Worm (Caenorhabditis elegans): ENCODE results near the gene F42H10.6.
A peak's percentile ranks its signal among the peaks of the same experiment; 100 is the strongest.

F42H10.6 gene

DNA sequence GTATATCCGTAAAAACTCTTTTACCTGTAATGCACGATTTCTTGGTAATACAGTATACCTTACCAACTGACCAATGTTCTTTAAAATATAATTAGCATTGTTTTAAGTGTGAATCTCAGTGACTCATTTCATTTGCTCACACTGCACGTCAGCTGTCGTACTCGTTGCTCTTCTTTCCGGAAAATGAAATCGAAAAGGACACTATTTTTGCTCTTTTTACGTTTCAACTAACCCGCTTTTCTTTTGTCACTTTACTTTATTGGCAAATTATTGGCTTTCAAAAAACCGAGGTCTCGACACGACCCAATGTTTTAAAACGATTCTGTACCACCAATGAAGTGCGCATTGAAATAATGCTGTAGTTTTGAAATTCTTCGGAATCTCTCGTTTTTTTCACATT lies at the start of gene F42H10.6:
TSS of gene F42H10.6 (minus strand) at position 101 of the 400 bp plus-strand sequence.
- TF ChIP-seq nhr-67 (tag; optimal IDR thresholded peaks at IDR 0.05), result no peak
- no peak for TF ChIP-seq elt-3 (tag; optimal IDR thresholded peaks at IDR 0.05)
- TF ChIP-seq ceh-28 (tag; optimal IDR thresholded peaks at IDR 0.05), result no peak
- no peak for TF ChIP-seq nfya-1 (tag; optimal IDR thresholded peaks at IDR 0.05; ENCODE audit: insufficient read depth)

ce11 chrIII:8529772-8530171 lies 49.5 kb upstream of the F42H10.6 start, which contains the start of gene ZC21.10:
Gene ZC21.10, plus strand, starts transcription at chrIII:8530072.
- no peak for TF ChIP-seq sea-2 (GFP tag; optimal IDR thresholded peaks at IDR 0.05)
- no peak for TF ChIP-seq egl-5 (tag; optimal IDR thresholded peaks at IDR 0.05)
- TF ChIP-seq ztf-11 (tag; optimal IDR thresholded peaks at IDR 0.05), result no peak
- no peak for TF ChIP-seq nhr-67 (tag; optimal IDR thresholded peaks at IDR 0.05)
- no peak for TF ChIP-seq ceh-28 (tag; optimal IDR thresholded peaks at IDR 0.05)
- no peak for TF ChIP-seq eor-1 (tag; optimal IDR thresholded peaks at IDR 0.05)
- TF ChIP-seq nhr-76 (tag; optimal IDR thresholded peaks at IDR 0.05), result no peak
- no peak for TF ChIP-seq hmg-11 (tag; optimal IDR thresholded peaks at IDR 0.05)
- TF ChIP-seq ceh-16 (tag; optimal IDR thresholded peaks at IDR 0.05), result no peak
- no peak for TF ChIP-seq fos-1 (tag; optimal IDR thresholded peaks at IDR 0.05)
- no peak for TF ChIP-seq nhr-25 (tag; optimal IDR thresholded peaks at IDR 0.05)
- TF ChIP-seq mml-1 (tag; optimal IDR thresholded peaks at IDR 0.05), result no peak
- TF ChIP-seq elt-2 (tag; optimal IDR thresholded peaks at IDR 0.05), result no peak

- no peak for TF ChIP-seq nhr-237 (tag; optimal IDR thresholded peaks at IDR 0.05)
- no peak for TF ChIP-seq lin-39 (tag; optimal IDR thresholded peaks at IDR 0.05)
- no peak for TF ChIP-seq tbx-2 (tag; optimal IDR thresholded peaks at IDR 0.05)
- no peak for TF ChIP-seq nhr-12 (tag; optimal IDR thresholded peaks at IDR 0.05)
- TF ChIP-seq zag-1 (tag; optimal IDR thresholded peaks at IDR 0.05), result no peak
- peak; percentile 11 for TF ChIP-seq ceh-28 (tag; optimal IDR thresholded peaks at IDR 0.05)
- no peak for TF ChIP-seq ztf-11 (tag; optimal IDR thresholded peaks at IDR 0.05)
- TF ChIP-seq R02D3.7 (tag; optimal IDR thresholded peaks at IDR 0.05), result no peak
- TF ChIP-seq nhr-43 (tag; optimal IDR thresholded peaks at IDR 0.05; ENCODE audit: poor library complexity, severe bottlenecking), result no peak
- no peak for TF ChIP-seq pha-4 (tag; optimal IDR thresholded peaks at IDR 0.05)
- TF ChIP-seq jun-1 (tag; optimal IDR thresholded peaks at IDR 0.05), result no peak
- TF ChIP-seq skn-1 (tag; optimal IDR thresholded peaks at IDR 0.05), result no peak
- no peak for TF ChIP-seq egl-5 (tag; optimal IDR thresholded peaks at IDR 0.05)
- TF ChIP-seq fkh-10 (GFP tag; optimal IDR thresholded peaks at IDR 0.05), result no peak
- TF ChIP-seq elt-2 (tag; optimal IDR thresholded peaks at IDR 0.05), result peak; percentile 10
- peak; percentile 25 for TF ChIP-seq hmg-11 (tag; optimal IDR thresholded peaks at IDR 0.05)
- no peak for TF ChIP-seq elt-1 (tag; optimal IDR thresholded peaks at IDR 0.05)
- no peak for TF ChIP-seq aly-2 (tag; optimal IDR thresholded peaks at IDR 0.05)
- no peak for TF ChIP-seq unc-39 (tag; optimal IDR thresholded peaks at IDR 0.05)
- TF ChIP-seq unc-62 (GFP tag; optimal IDR thresholded peaks at IDR 0.05), result no peak
- no peak for TF ChIP-seq pqm-1 (tag; optimal IDR thresholded peaks at IDR 0.05)
- TF ChIP-seq fos-1 (tag; optimal IDR thresholded peaks at IDR 0.05), result no peak
- TF ChIP-seq mml-1 (tag; optimal IDR thresholded peaks at IDR 0.05), result no peak
- TF ChIP-seq ztf-4 (tag; optimal IDR thresholded peaks at IDR 0.05), result no peak
- TF ChIP-seq nhr-77 (tag; optimal IDR thresholded peaks at IDR 0.05), result no peak
- TF ChIP-seq sea-2 (GFP tag; optimal IDR thresholded peaks at IDR 0.05), result no peak
- no peak for TF ChIP-seq ceh-82 (tag; optimal IDR thresholded peaks at IDR 0.05)
- no peak for TF ChIP-seq ceh-16 (tag; optimal IDR thresholded peaks at IDR 0.05)
- no peak for TF ChIP-seq eor-1 (tag; optimal IDR thresholded peaks at IDR 0.05)
- TF ChIP-seq lin-15B (tag; optimal IDR thresholded peaks at IDR 0.05), result peak; percentile 81
- TF ChIP-seq nhr-67 (tag; optimal IDR thresholded peaks at IDR 0.05), result no peak
- TF ChIP-seq nhr-11 (tag; optimal IDR thresholded peaks at IDR 0.05), result no peak
- TF ChIP-seq ZK546.5 (tag; optimal IDR thresholded peaks at IDR 0.05), result no peak
- TF ChIP-seq ama-1 (optimal IDR thresholded peaks at IDR 0.05), result peak; percentile 42
- TF ChIP-seq daf-12 (tag; optimal IDR thresholded peaks at IDR 0.05), result no peak
- no peak for TF ChIP-seq nhr-23 (tag; optimal IDR thresholded peaks at IDR 0.05)
- TF ChIP-seq egl-27 (tag; optimal IDR thresholded peaks at IDR 0.05), result no peak
- no peak for TF ChIP-seq fkh-2 (tag; optimal IDR thresholded peaks at IDR 0.05)
- no peak for TF ChIP-seq nhr-76 (tag; optimal IDR thresholded peaks at IDR 0.05)
- no peak for TF ChIP-seq elt-3 (tag; optimal IDR thresholded peaks at IDR 0.05)
- TF ChIP-seq mdl-1 (tag; optimal IDR thresholded peaks at IDR 0.05), result no peak
- peak; percentile 55 for TF ChIP-seq lsy-12 (tag; optimal IDR thresholded peaks at IDR 0.05)
- no peak for TF ChIP-seq nhr-28 (tag; optimal IDR thresholded peaks at IDR 0.05)
- peak; percentile 100 for TF ChIP-seq nfya-1 (tag; optimal IDR thresholded peaks at IDR 0.05; ENCODE audit: insufficient read depth)
- peak; percentile 47 for TF ChIP-seq nhr-25 (tag; optimal IDR thresholded peaks at IDR 0.05)
- no peak for TF ChIP-seq ceh-9 (tag; optimal IDR thresholded peaks at IDR 0.05)
- peak; percentile 55 for TF ChIP-seq snpc-4 (tag; optimal IDR thresholded peaks at IDR 0.05)
These were observed 48.7 kb upstream of the F42H10.6 start for ce11 chrIII:8529002-8529401.
